Fruit fly (Drosophila melanogaster): ENCODE data around the gene CG6686.

CG6686 gene

DNA sequence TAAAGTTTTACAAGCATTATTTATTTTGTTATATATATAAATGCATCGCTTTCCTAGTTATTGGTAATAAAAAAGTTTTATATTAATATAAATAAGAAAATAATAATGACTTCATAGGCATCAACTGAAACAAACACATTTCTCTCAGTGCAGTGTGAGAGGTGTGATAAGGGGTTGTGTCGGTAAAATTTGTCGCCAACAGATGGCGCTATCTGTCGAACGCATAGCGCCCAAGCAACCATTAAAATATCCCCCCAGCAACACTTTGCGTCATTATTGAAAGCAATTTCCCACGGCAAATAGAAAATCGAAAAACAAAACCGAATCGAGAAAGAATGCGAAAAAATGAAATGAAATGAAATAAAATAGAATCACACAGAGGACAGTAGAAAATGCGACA is 47.2 kb downstream of the CG6686 start:
- no peak for TF ChIP-seq GATAd (GFP tag; optimal IDR thresholded peaks at IDR 0.05)
- no peak for TF ChIP-seq Hnf4 (GFP tag; optimal IDR thresholded peaks at IDR 0.05)
- TF ChIP-seq Dif (GFP tag; optimal IDR thresholded peaks at IDR 0.05; ENCODE audit: partially characterized antibody) = no peak
- no peak for TF ChIP-seq Hr83 (GFP tag; optimal IDR thresholded peaks at IDR 0.05; ENCODE audit: poor library complexity, severe bottlenecking)

DNA sequence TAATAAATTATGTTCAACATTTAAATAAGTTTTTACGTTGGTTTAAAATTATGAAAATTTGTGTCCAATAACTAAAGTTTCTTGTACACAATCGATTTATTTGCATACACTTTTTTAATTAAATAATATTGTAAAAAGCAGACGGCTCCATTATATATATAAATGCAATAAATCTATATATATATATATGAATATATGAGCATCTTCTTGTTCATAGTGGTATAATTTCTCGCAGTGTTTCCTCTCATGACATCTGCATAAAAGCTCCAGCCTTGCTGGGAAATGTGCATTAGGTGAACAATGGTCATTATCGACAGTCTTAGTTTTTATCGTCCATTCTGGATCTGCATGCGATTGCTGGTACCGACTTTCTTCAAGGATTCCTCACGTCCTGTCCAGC is 50.2 kb downstream of the CG6686 start, which contains the start of gene Or33c:
Gene Or33c (plus strand): TSS at position 301 of the 400 bp plus-strand sequence.
- TF ChIP-seq Vsx2 (GFP tag; optimal IDR thresholded peaks at IDR 0.05; ENCODE audit: partially characterized antibody) = no peak
- TF ChIP-seq woc (GFP tag; optimal IDR thresholded peaks at IDR 0.05) = no peak
- TF ChIP-seq Hnf4 (GFP tag; optimal IDR thresholded peaks at IDR 0.05) = no peak
- TF ChIP-seq fru (GFP tag; optimal IDR thresholded peaks at IDR 0.05) = no peak
- TF ChIP-seq CG9705 (GFP tag; optimal IDR thresholded peaks at IDR 0.05) = no peak
- no peak for TF ChIP-seq Dif (GFP tag; optimal IDR thresholded peaks at IDR 0.05; ENCODE audit: partially characterized antibody)
- no peak for TF ChIP-seq psq (GFP tag; optimal IDR thresholded peaks at IDR 0.05)
- no peak for TF ChIP-seq foxo (GFP tag; optimal IDR thresholded peaks at IDR 0.05)

dm6 chr2L:11935881-11936280 is 52.0 kb downstream of the CG6686 start, which contains the start of gene Or33b:
Or33b (plus strand) TSS chr2L:11936181.
- TF ChIP-seq dl (GFP tag; optimal IDR thresholded peaks at IDR 0.05; ENCODE audit: insufficient read depth in 1 of 2, partially characterized antibody in 2 of 2) = no peak
- no peak for TF ChIP-seq Hnf4 (GFP tag; optimal IDR thresholded peaks at IDR 0.05)
- no peak for TF ChIP-seq Hr83 (GFP tag; optimal IDR thresholded peaks at IDR 0.05; ENCODE audit: poor library complexity, severe bottlenecking)
- no peak for TF ChIP-seq Hr78 (GFP tag; optimal IDR thresholded peaks at IDR 0.05)
- TF ChIP-seq lola (GFP tag; optimal IDR thresholded peaks at IDR 0.05) = no peak
- no peak for TF ChIP-seq Rel (GFP tag; optimal IDR thresholded peaks at IDR 0.05)
- TF ChIP-seq Rel (tag; optimal IDR thresholded peaks at IDR 0.05) = no peak
- TF ChIP-seq Sp1 (GFP tag; optimal IDR thresholded peaks at IDR 0.05) = no peak
- no peak for TF ChIP-seq pan (optimal IDR thresholded peaks at IDR 0.05)
- no peak for TF ChIP-seq psq (GFP tag; optimal IDR thresholded peaks at IDR 0.05)
- no peak for TF ChIP-seq ey (GFP tag; optimal IDR thresholded peaks at IDR 0.05)
- TF ChIP-seq sv (GFP tag; optimal IDR thresholded peaks at IDR 0.05) = no peak
- no peak for TF ChIP-seq dmrt93B (GFP tag; optimal IDR thresholded peaks at IDR 0.05)
- no peak for TF ChIP-seq woc (GFP tag; optimal IDR thresholded peaks at IDR 0.05)
- no peak for TF ChIP-seq br (GFP tag; optimal IDR thresholded peaks at IDR 0.05)
- no peak for TF ChIP-seq HLH106 (tag; optimal IDR thresholded peaks at IDR 0.05)
- TF ChIP-seq CrebA (GFP tag; optimal IDR thresholded peaks at IDR 0.05; ENCODE audit: borderline replicate concordance) = no peak
- TF ChIP-seq Dif (GFP tag; optimal IDR thresholded peaks at IDR 0.05; ENCODE audit: partially characterized antibody) = no peak
- TF ChIP-seq GATAd (GFP tag; optimal IDR thresholded peaks at IDR 0.05) = no peak
- TF ChIP-seq Mio (GFP tag; optimal IDR thresholded peaks at IDR 0.05) = no peak
